Worm (Caenorhabditis elegans): ENCODE measurements around the gene kin-26.
A peak's percentile ranks its signal among the peaks of the same experiment; 100 is the strongest.

DNA sequence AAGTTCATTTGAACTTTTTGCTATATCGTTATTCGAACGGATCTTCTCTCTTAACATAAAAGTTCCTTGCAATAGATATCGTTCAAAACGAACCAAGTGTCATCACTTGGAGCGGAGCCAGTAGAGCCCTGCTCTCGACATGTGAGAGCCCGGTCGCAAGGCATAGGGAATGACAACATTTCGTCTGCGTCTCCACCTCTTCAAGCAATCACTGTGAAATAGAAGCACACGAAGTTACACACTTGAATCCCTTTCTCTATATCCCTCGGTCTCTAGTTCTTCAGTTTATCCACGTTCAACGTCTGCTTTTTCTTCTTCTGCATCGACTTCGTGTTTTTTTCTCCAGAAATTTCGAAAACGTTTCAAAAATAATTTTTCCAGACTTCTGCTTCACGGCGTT is 25.7 kb upstream of the kin-26 start, which contains the start of gene C49H3.6:
- no peak for TF ChIP-seq snpc-4 (tag; optimal IDR thresholded peaks at IDR 0.05)
- no peak for TF ChIP-seq fkh-10 (GFP tag; optimal IDR thresholded peaks at IDR 0.05)
- no peak for TF ChIP-seq elt-1 (tag; optimal IDR thresholded peaks at IDR 0.05)
- no peak for TF ChIP-seq unc-62 (GFP tag; optimal IDR thresholded peaks at IDR 0.05)
- no peak for TF ChIP-seq R02D3.7 (tag; optimal IDR thresholded peaks at IDR 0.05)
- TF ChIP-seq pqm-1 (tag; optimal IDR thresholded peaks at IDR 0.05): no peak
- TF ChIP-seq unc-39 (tag; optimal IDR thresholded peaks at IDR 0.05): no peak
- no peak for TF ChIP-seq ztf-4 (tag; optimal IDR thresholded peaks at IDR 0.05)
- TF ChIP-seq fos-1 (tag; optimal IDR thresholded peaks at IDR 0.05): no peak
- TF ChIP-seq nhr-11 (tag; optimal IDR thresholded peaks at IDR 0.05): no peak
- TF ChIP-seq skn-1 (tag; optimal IDR thresholded peaks at IDR 0.05): peak; percentile 4

All from whole organism, L3 larva.